Worm (Caenorhabditis elegans): ENCODE results near the gene T01C4.8.

The T01C4.8 gene

ce11 chrV:7123979-7124378 lies 5.4 kb downstream of the T01C4.8 start:
- no peak for TF ChIP-seq unc-120 (tag; optimal IDR thresholded peaks at IDR 0.05; ENCODE audit: poor library complexity, severe bottlenecking)

- TF ChIP-seq nhr-237 (tag; optimal IDR thresholded peaks at IDR 0.05) (no peak), pha-4 (tag; optimal IDR thresholded peaks at IDR 0.05) (no peak), ztf-11 (tag; optimal IDR thresholded peaks at IDR 0.05) (no peak), ceh-43 (GFP tag; optimal IDR thresholded peaks at IDR 0.05) (no peak), sptf-1 (tag; optimal IDR thresholded peaks at IDR 0.05) (no peak), blmp-1 (tag; optimal IDR thresholded peaks at IDR 0.05) (no peak), tbx-8 (GFP tag; optimal IDR thresholded peaks at IDR 0.05) (no peak), nhr-28 (tag; optimal IDR thresholded peaks at IDR 0.05) (no peak), lsy-2 (tag; optimal IDR thresholded peaks at IDR 0.05) (no peak), elt-1 (tag; optimal IDR thresholded peaks at IDR 0.05; ENCODE audit: borderline replicate concordance, insufficient read depth) (no peak), unc-62 (GFP tag; optimal IDR thresholded peaks at IDR 0.05) (no peak), zip-8 (tag; optimal IDR thresholded peaks at IDR 0.05) (no peak), M03D4.4 (tag; optimal IDR thresholded peaks at IDR 0.05) (no peak), mls-2 (tag; optimal IDR thresholded peaks at IDR 0.05) (no peak)
Observed at ce11 chrV:7123188-7123708, 6.1 kb downstream of the T01C4.8 start, which contains the start of gene lmd-5. lmd-5 (plus strand) TSS chrV:7123658.

- TF ChIP-seq ztf-11 (tag; optimal IDR thresholded peaks at IDR 0.05): no peak
- TF ChIP-seq nhr-237 (tag; optimal IDR thresholded peaks at IDR 0.05): no peak
- TF ChIP-seq ces-1 (GFP tag; optimal IDR thresholded peaks at IDR 0.05): no peak
- TF ChIP-seq hlh-1 (tag; optimal IDR thresholded peaks at IDR 0.05): no peak
- no peak for TF ChIP-seq elt-1 (tag; optimal IDR thresholded peaks at IDR 0.05; ENCODE audit: borderline replicate concordance, insufficient read depth)
- no peak for TF ChIP-seq ham-2 (GFP tag; optimal IDR thresholded peaks at IDR 0.05)
- no peak for TF ChIP-seq cnd-1 (tag; optimal IDR thresholded peaks at IDR 0.05)
- no peak for TF ChIP-seq tbx-8 (GFP tag; optimal IDR thresholded peaks at IDR 0.05)
- no peak for TF ChIP-seq nhr-28 (tag; optimal IDR thresholded peaks at IDR 0.05)
- TF ChIP-seq mep-1 (tag; optimal IDR thresholded peaks at IDR 0.05): no peak
- TF ChIP-seq blmp-1 (tag; optimal IDR thresholded peaks at IDR 0.05): no peak
- TF ChIP-seq sptf-1 (tag; optimal IDR thresholded peaks at IDR 0.05): no peak
- no peak for TF ChIP-seq drap-1 (GFP tag; optimal IDR thresholded peaks at IDR 0.05)
- no peak for TF ChIP-seq mls-2 (tag; optimal IDR thresholded peaks at IDR 0.05)
- no peak for TF ChIP-seq sem-2 (GFP tag; optimal IDR thresholded peaks at IDR 0.05)
- no peak for TF ChIP-seq unc-120 (tag; optimal IDR thresholded peaks at IDR 0.05; ENCODE audit: poor library complexity, severe bottlenecking)
- TF ChIP-seq unc-39 (tag; optimal IDR thresholded peaks at IDR 0.05): no peak
- TF ChIP-seq M03D4.4 (tag; optimal IDR thresholded peaks at IDR 0.05): no peak
Observed at ce11 chrV:7120168-7120567, 9.2 kb downstream of the T01C4.8 start, which contains the start of gene srx-34. srx-34 (minus strand) TSS chrV:7120268.

ce11 chrV:7118796-7119195 lies 10.6 kb downstream of the T01C4.8 start, which contains the start of gene srx-33:
srx-33 (minus strand) TSS chrV:7118896.
- TF ChIP-seq drap-1 (GFP tag; optimal IDR thresholded peaks at IDR 0.05) (no peak), mep-1 (tag; optimal IDR thresholded peaks at IDR 0.05) (no peak), nhr-28 (tag; optimal IDR thresholded peaks at IDR 0.05) (no peak)

ce11 chrV:7112223-7112622 lies 17.1 kb downstream of the T01C4.8 start:
- TF ChIP-seq nhr-28 (tag; optimal IDR thresholded peaks at IDR 0.05): no peak
- TF ChIP-seq ztf-11 (tag; optimal IDR thresholded peaks at IDR 0.05): no peak
- no peak for TF ChIP-seq bed-3 (GFP tag; optimal IDR thresholded peaks at IDR 0.05)
- TF ChIP-seq drap-1 (GFP tag; optimal IDR thresholded peaks at IDR 0.05): no peak
- TF ChIP-seq ham-2 (GFP tag; optimal IDR thresholded peaks at IDR 0.05): no peak
- no peak for TF ChIP-seq mep-1 (tag; optimal IDR thresholded peaks at IDR 0.05)
- no peak for TF ChIP-seq ceh-39 (tag; optimal IDR thresholded peaks at IDR 0.05)
- TF ChIP-seq nhr-12 (tag; optimal IDR thresholded peaks at IDR 0.05): no peak
- no peak for TF ChIP-seq zip-8 (tag; optimal IDR thresholded peaks at IDR 0.05)

ce11 chrV:7111276-7111675 lies 18.1 kb downstream of the T01C4.8 start:
- TF ChIP-seq mab-5 (tag; optimal IDR thresholded peaks at IDR 0.05): no peak
- TF ChIP-seq ces-1 (GFP tag; optimal IDR thresholded peaks at IDR 0.05): peak; percentile 95

- TF ChIP-seq ces-1 (GFP tag; optimal IDR thresholded peaks at IDR 0.05) (peak; percentile 21), lin-32 (GFP tag; optimal IDR thresholded peaks at IDR 0.05) (no peak), cnd-1 (tag; optimal IDR thresholded peaks at IDR 0.05) (no peak)
Observed at ce11 chrV:7110370-7110769, 19.0 kb downstream of the T01C4.8 start.
